Fruit fly (Drosophila melanogaster) whole organism, adult: ENCODE data around the gene haf.

Source experiments
- CG33017 ChIP-seq: fragments of 200-800 bp; sonication (Bioruptor generic); optimal IDR thresholded peaks from 2 replicates; lab custom pipeline; 2018; ENCODE audit warnings: missing biosample characterization, mild to moderate bottlenecking, missing genetic modification characterization, moderate library complexity
- CG5204 ChIP-seq: fragments of 200-800 bp; sonication (Bioruptor generic); optimal IDR thresholded peaks from 2 replicates; lab custom pipeline; 2016; ENCODE audit warnings: missing biosample characterization, missing genetic modification characterization
- Crg-1 ChIP-seq: fragments of 200-800 bp; sonication (Bioruptor generic); optimal IDR thresholded peaks from 2 replicates; lab custom pipeline; 2016; ENCODE audit warnings: missing biosample characterization, missing genetic modification characterization
- cic ChIP-seq: fragments of 200-800 bp; sonication (Bioruptor generic); optimal IDR thresholded peaks from 2 replicates; lab custom pipeline; 2017; ENCODE audit warnings: missing biosample characterization, mild to moderate bottlenecking, missing genetic modification characterization, moderate library complexity
- pad ChIP-seq: fragments of 200-800 bp; sonication (Bioruptor generic); optimal IDR thresholded peaks from 3 replicates; lab custom pipeline; 2017; ENCODE audit warnings: missing biosample characterization, missing genetic modification characterization, mild to moderate bottlenecking, moderate library complexity, missing genetic modification reagents
- tj ChIP-seq: fragments of 200-800 bp; sonication (Bioruptor generic); optimal IDR thresholded peaks from 3 replicates; lab custom pipeline; 2017; ENCODE audit warnings: missing biosample characterization, mild to moderate bottlenecking, missing genetic modification characterization, moderate library complexity
- toe ChIP-seq: fragments of 200-800 bp; sonication (Bioruptor generic); optimal IDR thresholded peaks from 2 replicates; lab custom pipeline; 2016; ENCODE audit warnings: missing biosample characterization, missing genetic modification characterization

dm6 chr2L:1651889-1652288 lies 97.0 kb downstream of the haf start:
- TF ChIP-seq pad (GFP tag; lab: Kevin White, UChicago) (no peak), CG33017 (tag; lab: Kevin White, UChicago) (no peak), cic (GFP tag; lab: Kevin White, UChicago) (no peak), toe (no peak), tj (GFP tag; lab: Kevin White, UChicago) (no peak), CG5204 (no peak), Crg-1 (GFP tag; lab: Kevin White, UChicago) (no peak)
